Worm (Caenorhabditis elegans): ENCODE data around the gene sre-55.

DNA sequence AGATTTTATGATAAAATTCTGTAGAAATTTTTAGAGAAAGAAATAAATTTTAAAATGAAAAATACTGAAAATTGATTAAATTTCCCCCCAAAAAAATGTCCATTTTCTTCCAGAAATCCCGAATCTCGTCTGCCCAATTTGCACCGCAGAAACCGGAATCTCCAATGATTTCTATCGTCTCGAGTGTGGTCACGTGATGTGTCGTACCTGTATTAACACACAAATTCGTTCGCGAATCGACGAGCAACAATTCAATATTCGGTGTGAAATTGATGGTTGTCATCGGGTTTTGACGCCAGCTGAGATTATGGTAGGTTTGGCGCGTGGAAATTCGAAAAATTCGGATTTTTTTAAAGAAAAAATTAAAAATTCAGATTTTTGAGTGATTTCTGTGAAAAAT, 32.5 kb upstream of the sre-55 start:
- TF ChIP-seq egl-27 (tag; optimal IDR thresholded peaks at IDR 0.05) = no peak
- no peak for TF ChIP-seq ceh-16 (tag; optimal IDR thresholded peaks at IDR 0.05)
- TF ChIP-seq nhr-77 (tag; optimal IDR thresholded peaks at IDR 0.05) = no peak
- TF ChIP-seq nhr-28 (tag; optimal IDR thresholded peaks at IDR 0.05) = no peak
- TF ChIP-seq ztf-4 (tag; optimal IDR thresholded peaks at IDR 0.05) = no peak
- no peak for TF ChIP-seq ama-1 (optimal IDR thresholded peaks at IDR 0.05)
- TF ChIP-seq nhr-76 (tag; optimal IDR thresholded peaks at IDR 0.05) = no peak
- TF ChIP-seq elt-3 (tag; optimal IDR thresholded peaks at IDR 0.05) = no peak
- TF ChIP-seq nhr-12 (tag; optimal IDR thresholded peaks at IDR 0.05) = no peak
